Fruit fly (Drosophila melanogaster) Kc167 (cell line): ENCODE results near the gene Gga.

Experiments used
- Myc ChIP-seq: fragments of >200 bp; optimal IDR thresholded peaks from 2 replicates; lab custom pipeline; 2017; ENCODE audit warnings: missing external identifiers
- Sin3A ChIP-seq: fragments of >200 bp; optimal IDR thresholded peaks from 2 replicates; lab custom pipeline; 2018; ENCODE audit warnings: missing external identifiers
- h ChIP-seq: fragments of >200 bp; optimal IDR thresholded peaks from 3 replicates; lab custom pipeline; 2018; ENCODE audit warnings: missing external identifiers
- insv ChIP-seq: fragments of >200 bp; optimal IDR thresholded peaks from 3 replicates; lab custom pipeline; 2018; ENCODE audit warnings: missing external identifiers
- psq ChIP-seq: fragments of >200 bp; optimal IDR thresholded peaks from 2 replicates; lab custom pipeline; 2017; ENCODE audit warnings: missing external identifiers

DNA sequence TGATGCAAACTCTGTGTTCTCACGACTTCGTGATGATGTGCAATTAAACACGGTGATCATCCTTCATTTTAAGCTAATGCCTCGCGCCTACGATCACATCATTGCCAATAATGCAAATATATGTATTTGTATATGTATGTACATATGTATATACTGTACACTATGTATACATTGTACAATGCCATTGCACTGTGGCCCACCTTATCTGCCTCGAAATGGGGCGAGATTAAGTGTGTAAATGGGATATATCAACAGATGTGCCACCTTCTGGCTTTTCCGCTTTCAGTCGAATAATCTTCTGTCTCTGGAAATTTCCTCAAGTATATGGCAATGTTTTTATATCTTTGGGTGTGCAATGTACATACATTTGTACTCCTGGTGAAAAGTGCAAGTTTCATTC is 44.0 kb downstream of the Gga start:
- TF ChIP-seq insv (lab: Kevin White, UChicago) (no peak), Myc (lab: Kevin White, UChicago) (no peak), psq (lab: Kevin White, UChicago) (no peak), h (lab: Kevin White, UChicago) (no peak), Sin3A (lab: Kevin White, UChicago) (no peak)
